Worm (Caenorhabditis elegans) whole organism, L3 larva: ENCODE measurements around the gene perm-1.

Source experiments
- R02D3.7 ChIP-seq: fragments of 150-350 bp; optimal IDR thresholded peaks from 2 replicates; lab custom pipeline; 2014; ENCODE audit warnings: missing biosample characterization, missing genetic modification characterization
- aly-2 ChIP-seq: fragments of 150-350 bp; optimal IDR thresholded peaks from 2 replicates; lab custom pipeline; 2014; ENCODE audit warnings: missing biosample characterization, missing genetic modification characterization
- ama-1 ChIP-seq: fragments of 150-350 bp; optimal IDR thresholded peaks from 2 replicates; lab custom pipeline; 2018
- ceh-16 ChIP-seq: sonication (generic microtip); optimal IDR thresholded peaks from 2 replicates; lab custom pipeline; 2017; ENCODE audit warnings: missing biosample characterization, missing genetic modification characterization
- ceh-28 ChIP-seq: fragments of 150-350 bp; optimal IDR thresholded peaks from 2 replicates; lab custom pipeline; 2014; ENCODE audit warnings: missing biosample characterization, missing genetic modification reagents, missing genetic modification characterization
- ceh-9 ChIP-seq: sonication (generic microtip); optimal IDR thresholded peaks from 2 replicates; lab custom pipeline; 2018; ENCODE audit warnings: missing biosample characterization, missing genetic modification characterization
- daf-12 ChIP-seq: fragments of 150-350 bp; optimal IDR thresholded peaks from 2 replicates; lab custom pipeline; 2014; ENCODE audit warnings: missing biosample characterization, missing genetic modification reagents, missing genetic modification characterization
- egl-5 ChIP-seq: fragments of 150-350 bp; optimal IDR thresholded peaks from 2 replicates; lab custom pipeline; 2017; ENCODE audit warnings: missing biosample characterization, missing genetic modification reagents, missing genetic modification characterization, inconsistent platforms
- elt-1 ChIP-seq: fragments of 150-350 bp; optimal IDR thresholded peaks from 2 replicates; lab custom pipeline; 2014; ENCODE audit warnings: missing biosample characterization, missing genetic modification characterization
- elt-2 ChIP-seq: sonication (generic microtip); optimal IDR thresholded peaks from 2 replicates; lab custom pipeline; 2016; ENCODE audit warnings: missing genetic modification reagents, mild to moderate bottlenecking, missing genetic modification characterization, missing compliant biosample characterization
- eor-1 ChIP-seq, 2 experiments: fragments of 150-350 bp; optimal IDR thresholded peaks; 2 replicates each; lab custom pipeline; 2014 to 2018; ENCODE audit warnings: missing biosample characterization in 2 of 2, missing genetic modification characterization in 2 of 2
- fkh-2 ChIP-seq: fragments of 150-350 bp; optimal IDR thresholded peaks from 2 replicates; lab custom pipeline; 2014; ENCODE audit warnings: missing biosample characterization, missing genetic modification reagents, missing genetic modification characterization
- jun-1 ChIP-seq: fragments of 150-350 bp; optimal IDR thresholded peaks from 2 replicates; lab custom pipeline; 2014; ENCODE audit warnings: missing biosample characterization, missing genetic modification reagents, missing genetic modification characterization
- lin-15B ChIP-seq: fragments of 150-350 bp; optimal IDR thresholded peaks from 2 replicates; lab custom pipeline; 2014; ENCODE audit warnings: missing biosample characterization, missing genetic modification characterization
- nfya-1 ChIP-seq: sonication (generic microtip); optimal IDR thresholded peaks from 2 replicates; lab custom pipeline; 2017; ENCODE audit warnings: missing genetic modification characterization, mild to moderate bottlenecking, missing compliant biosample characterization, antibody characterized with exemption, moderate library complexity; ENCODE audit not compliant: insufficient read depth
- nhr-11 ChIP-seq: fragments of 150-350 bp; optimal IDR thresholded peaks from 2 replicates; lab custom pipeline; 2014; ENCODE audit warnings: missing biosample characterization, missing genetic modification characterization
- nhr-12 ChIP-seq: fragments of 150-350 bp; optimal IDR thresholded peaks from 2 replicates; lab custom pipeline; 2014; ENCODE audit warnings: missing biosample characterization, missing genetic modification characterization
- nhr-23 ChIP-seq: fragments of 150-350 bp; optimal IDR thresholded peaks from 2 replicates; lab custom pipeline; 2014; ENCODE audit warnings: missing biosample characterization, missing genetic modification reagents, missing genetic modification characterization
- nhr-237 ChIP-seq: fragments of 150-350 bp; optimal IDR thresholded peaks from 2 replicates; lab custom pipeline; 2014; ENCODE audit warnings: missing biosample characterization, missing genetic modification characterization
- nhr-25 ChIP-seq: sonication (generic microtip); optimal IDR thresholded peaks from 2 replicates; lab custom pipeline; 2017; ENCODE audit warnings: missing biosample characterization, missing genetic modification characterization
- nhr-28 ChIP-seq: fragments of 150-350 bp; optimal IDR thresholded peaks from 2 replicates; lab custom pipeline; 2014; ENCODE audit warnings: missing biosample characterization, missing genetic modification characterization
- nhr-43 ChIP-seq: sonication (generic microtip); optimal IDR thresholded peaks from 2 replicates; lab custom pipeline; 2016; ENCODE audit warnings: mild to moderate bottlenecking, missing genetic modification characterization, missing compliant biosample characterization; ENCODE audit not compliant: poor library complexity, severe bottlenecking
- nhr-76 ChIP-seq: fragments of 150-350 bp; sonication (generic microtip); optimal IDR thresholded peaks from 5 replicates; lab custom pipeline; 2014; ENCODE audit warnings: missing biosample characterization, missing genetic modification characterization
- nhr-77 ChIP-seq: fragments of 150-350 bp; optimal IDR thresholded peaks from 2 replicates; lab custom pipeline; 2014; ENCODE audit warnings: missing biosample characterization, missing genetic modification characterization
- pha-4 ChIP-seq: fragments of 150-350 bp; optimal IDR thresholded peaks from 2 replicates; lab custom pipeline; 2014; ENCODE audit warnings: missing biosample characterization, missing genetic modification reagents, missing genetic modification characterization
- pqm-1 ChIP-seq: fragments of 150-350 bp; optimal IDR thresholded peaks from 2 replicates; lab custom pipeline; 2017; ENCODE audit warnings: missing biosample characterization, missing genetic modification characterization, inconsistent platforms
- sea-2 ChIP-seq: fragments of 150-350 bp; sonication (generic microtip); optimal IDR thresholded peaks from 4 replicates; lab custom pipeline; 2014; ENCODE audit warnings: missing biosample characterization, missing genetic modification reagents, missing genetic modification characterization
- skn-1 ChIP-seq: fragments of 150-350 bp; optimal IDR thresholded peaks from 2 replicates; lab custom pipeline; 2014; ENCODE audit warnings: missing biosample characterization, missing genetic modification characterization
- snpc-4 ChIP-seq: fragments of 150-350 bp; optimal IDR thresholded peaks from 2 replicates; lab custom pipeline; 2014; ENCODE audit warnings: missing biosample characterization, missing genetic modification characterization
- tbx-2 ChIP-seq: sonication (generic microtip); optimal IDR thresholded peaks from 2 replicates; lab custom pipeline; 2016; ENCODE audit warnings: mild to moderate bottlenecking, missing genetic modification characterization, missing compliant biosample characterization
- unc-39 ChIP-seq: sonication (generic microtip); optimal IDR thresholded peaks from 4 replicates; lab custom pipeline; 2017; ENCODE audit warnings: missing biosample characterization, missing genetic modification characterization
- unc-62 ChIP-seq: fragments of 150-350 bp; sonication (generic microtip); optimal IDR thresholded peaks from 4 replicates; lab custom pipeline; 2014; ENCODE audit warnings: missing biosample characterization, missing genetic modification reagents, missing genetic modification characterization
- ztf-11 ChIP-seq: fragments of 150-350 bp; optimal IDR thresholded peaks from 2 replicates; lab custom pipeline; 2014; ENCODE audit warnings: missing biosample characterization, missing genetic modification characterization

Gene perm-1

ce11 chrII:7864892-7865291 is 15.7 kb upstream of the perm-1 start:
- no peak for TF ChIP-seq daf-12 (tag; lab: Kevin White, UChicago)
- no peak for TF ChIP-seq nhr-77 (tag; lab: Kevin White, UChicago)
- no peak for TF ChIP-seq ceh-28 (tag; lab: Kevin White, UChicago)
- no peak for TF ChIP-seq jun-1 (tag; lab: Kevin White, UChicago)
- no peak for TF ChIP-seq snpc-4
- TF ChIP-seq eor-1 (tag; optimal IDR thresholded peaks at IDR 0.05; lab: Kevin White, UChicago) = no peak
- no peak for TF ChIP-seq nhr-25 (tag; lab: Kevin White, UChicago)

ce11 chrII:7866081-7866480 is 14.5 kb upstream of the perm-1 start:
- TF ChIP-seq R02D3.7 (tag; lab: Kevin White, UChicago) = no peak
- TF ChIP-seq, all 47 proteins: peak for 0

ce11 chrII:7870062-7870461 is 10.6 kb upstream of the perm-1 start, which contains the start of gene ztf-17:
ztf-17 (minus strand) TSS chrII:7870162.
- TF ChIP-seq elt-2 = peak; percentile 1
- no peak for TF ChIP-seq sea-2
- TF ChIP-seq, all 47 proteins: peak for 1

ce11 chrII:7870632-7871031 is 10.0 kb upstream of the perm-1 start:
- TF ChIP-seq ceh-16 (no peak), skn-1 (tag; lab: Kevin White, UChicago) (no peak), elt-2 (no peak), unc-62 (GFP tag; lab: Kevin White, UChicago) (no peak), nhr-77 (tag; lab: Kevin White, UChicago) (no peak), fkh-2 (tag; lab: Kevin White, UChicago) (no peak), egl-5 (tag; lab: Kevin White, UChicago) (peak; percentile 40), pha-4 (tag; lab: Kevin White, UChicago) (peak; percentile 81), pqm-1 (tag; lab: Kevin White, UChicago) (peak; percentile 5), nfya-1 (tag; lab: Kevin White, UChicago) (peak; percentile 79), nhr-12 (no peak), nhr-11 (no peak), nhr-237 (no peak), elt-1 (tag; lab: Kevin White, UChicago) (no peak), ceh-28 (tag; lab: Kevin White, UChicago) (no peak), nhr-25 (tag; lab: Kevin White, UChicago) (no peak), eor-1 (tag; optimal IDR thresholded peaks at IDR 0.05; lab: Kevin White, UChicago) (no peak), ama-1 (lab: Kevin White, UChicago) (peak; percentile 30), aly-2 (no peak), ceh-9 (tag; lab: Kevin White, UChicago) (no peak), unc-39 (tag; lab: Kevin White, UChicago) (no peak), lin-15B (tag; lab: Kevin White, UChicago) (peak; percentile 73), snpc-4 (peak; percentile 23)

- TF ChIP-seq nfya-1 (tag; lab: Kevin White, UChicago) (peak; percentile 58), pha-4 (tag; lab: Kevin White, UChicago) (peak; percentile 84), nhr-23 (tag; lab: Kevin White, UChicago) (peak; percentile 60), lin-15B (tag; lab: Kevin White, UChicago) (peak; percentile 54), ztf-11 (tag; lab: Kevin White, UChicago) (no peak), elt-2 (peak; percentile 6), nhr-28 (no peak)
These were observed 6.7 kb upstream of the perm-1 start, which contains the start of gene T01H3.3 for ce11 chrII:7873843-7874372. T01H3.3 (minus strand) TSS chrII:7873893.

ce11 chrII:7877744-7878468 is 2.7 kb upstream of the perm-1 start, which contains the start of gene T01H3.2:
T01H3.2 (minus strand) TSS chrII:7877994.
- no peak for TF ChIP-seq nhr-11
- TF ChIP-seq nhr-43 (tag; lab: Kevin White, UChicago) = peak; percentile 13
- peak; percentile 15 for TF ChIP-seq nhr-23 (tag; lab: Kevin White, UChicago)
- TF ChIP-seq tbx-2 (tag; lab: Kevin White, UChicago) = no peak
- TF ChIP-seq fkh-2 (tag; lab: Kevin White, UChicago) = no peak
- no peak for TF ChIP-seq ama-1 (lab: Kevin White, UChicago)
- TF ChIP-seq elt-2 = peak; percentile 18
- no peak for TF ChIP-seq nhr-76
- TF ChIP-seq, all 47 proteins: peak for 3
